Worm (Caenorhabditis elegans) whole organism, mixed stage, embryonic: ENCODE data around the gene far-3.

ENCODE experiments used
- blmp-1 ChIP-seq: fragments of 150-350 bp; optimal IDR thresholded peaks from 2 replicates; lab custom pipeline; 2014; ENCODE audit warnings: missing biosample characterization, missing genetic modification characterization
- ceh-83 ChIP-seq: fragments of 200-800 bp; sonication (Bioruptor generic); optimal IDR thresholded peaks from 2 replicates; lab custom pipeline; 2018; ENCODE audit warnings: mild to moderate bottlenecking, missing genetic modification characterization, missing compliant biosample characterization
- elt-3 ChIP-seq: fragments of 150-350 bp; optimal IDR thresholded peaks from 2 replicates; lab custom pipeline; 2014; ENCODE audit warnings: missing biosample characterization, missing genetic modification characterization
- flh-1 ChIP-seq: fragments of 200-800 bp; sonication (Bioruptor generic); optimal IDR thresholded peaks from 2 replicates; lab custom pipeline; 2018; ENCODE audit warnings: mild to moderate bottlenecking, missing genetic modification characterization, moderate library complexity, missing compliant biosample characterization
- mab-5 ChIP-seq: fragments of 150-350 bp; optimal IDR thresholded peaks from 2 replicates; lab custom pipeline; 2014; ENCODE audit warnings: missing biosample characterization, missing genetic modification characterization
- mep-1 ChIP-seq: fragments of 150-350 bp; optimal IDR thresholded peaks from 2 replicates; lab custom pipeline; 2017; ENCODE audit warnings: missing biosample characterization, missing genetic modification reagents, missing genetic modification characterization, inconsistent platforms
- nhr-237 ChIP-seq: fragments of 150-350 bp; optimal IDR thresholded peaks from 2 replicates; lab custom pipeline; 2014; ENCODE audit warnings: missing biosample characterization, missing genetic modification characterization
- nhr-76 ChIP-seq: sonication (generic microtip); optimal IDR thresholded peaks from 2 replicates; lab custom pipeline; 2017; ENCODE audit warnings: missing biosample characterization, missing genetic modification characterization
- pha-4 ChIP-seq: fragments of 150-350 bp; optimal IDR thresholded peaks from 2 replicates; lab custom pipeline; 2018; ENCODE audit warnings: missing biosample characterization, missing genetic modification reagents, missing genetic modification characterization
- snpc-4 ChIP-seq: fragments of 150-350 bp; optimal IDR thresholded peaks from 2 replicates; lab custom pipeline; 2014; ENCODE audit warnings: missing biosample characterization, missing genetic modification characterization
- unc-120 ChIP-seq: sonication (generic microtip); optimal IDR thresholded peaks from 2 replicates; lab custom pipeline; 2017; ENCODE audit warnings: missing genetic modification characterization, missing compliant biosample characterization; ENCODE audit not compliant: poor library complexity, severe bottlenecking
- unc-62 ChIP-seq: fragments of 150-350 bp; optimal IDR thresholded peaks from 2 replicates; lab custom pipeline; 2014; ENCODE audit warnings: missing biosample characterization, missing genetic modification reagents, missing genetic modification characterization
- ztf-11 ChIP-seq: fragments of 150-350 bp; optimal IDR thresholded peaks from 2 replicates; lab custom pipeline; 2014; ENCODE audit warnings: missing biosample characterization, missing genetic modification characterization

ce11 chrV:13009271-13009670, 11.9 kb upstream of the far-3 start:
- no peak for TF ChIP-seq nhr-237 (tag; lab: Kevin White, UChicago)
- no peak for TF ChIP-seq unc-62
- TF ChIP-seq mab-5 = no peak
- no peak for TF ChIP-seq ceh-83 (GFP tag; lab: Kevin White, UChicago)
- TF ChIP-seq blmp-1 (tag; lab: Kevin White, UChicago) = no peak
- TF ChIP-seq snpc-4 (tag; lab: Kevin White, UChicago) = no peak
- no peak for TF ChIP-seq pha-4 (tag; lab: Kevin White, UChicago)
- TF ChIP-seq mep-1 (tag; lab: Kevin White, UChicago) = no peak
- no peak for TF ChIP-seq elt-3 (tag; lab: Kevin White, UChicago)
- TF ChIP-seq nhr-76 (tag; lab: Kevin White, UChicago) = no peak
- no peak for TF ChIP-seq ztf-11 (tag; lab: Kevin White, UChicago)
- no peak for TF ChIP-seq flh-1 (GFP tag; lab: Kevin White, UChicago)
- no peak for TF ChIP-seq unc-120
